Worm (Caenorhabditis elegans) whole organism, young adult: ENCODE data around the gene F23B12.1.

Experiments used
- B0261.1 ChIP-seq: sonication (generic microtip); optimal IDR thresholded peaks from 2 replicates; lab custom pipeline; 2016; ENCODE audit warnings: mild to moderate bottlenecking, missing genetic modification characterization, moderate library complexity, missing compliant biosample characterization
- F23B12.7 ChIP-seq: sonication (generic microtip); optimal IDR thresholded peaks from 2 replicates; lab custom pipeline; 2017; ENCODE audit warnings: missing genetic modification characterization, mild to moderate bottlenecking, missing compliant biosample characterization, antibody characterized with exemption, moderate library complexity; ENCODE audit not compliant: insufficient read depth
- egl-18 ChIP-seq: fragments of 200-800 bp; sonication (Bioruptor generic); IDR thresholded peaks from 2 replicates; pipeline ENCODE4 v1.3.6; 2022; ENCODE audit warnings: missing genetic modification reagents, missing genetic modification characterization, missing compliant biosample characterization
- hmg-20 ChIP-seq: fragments of 200-800 bp; sonication (Bioruptor generic); IDR thresholded peaks from 2 replicates; pipeline ENCODE4 v1.3.6; 2022; ENCODE audit warnings: missing genetic modification reagents, missing genetic modification characterization, missing compliant biosample characterization
- pha-4 ChIP-seq: fragments of 150-350 bp; sonication (generic microtip); optimal IDR thresholded peaks from 2 replicates; lab custom pipeline; 2014; ENCODE audit warnings: missing biosample characterization, missing genetic modification reagents, missing genetic modification characterization
- sdz-38 ChIP-seq: sonication (generic microtip); optimal IDR thresholded peaks from 2 replicates; lab custom pipeline; 2016; ENCODE audit warnings: missing genotype, missing genetic modification characterization, missing compliant biosample characterization

DNA sequence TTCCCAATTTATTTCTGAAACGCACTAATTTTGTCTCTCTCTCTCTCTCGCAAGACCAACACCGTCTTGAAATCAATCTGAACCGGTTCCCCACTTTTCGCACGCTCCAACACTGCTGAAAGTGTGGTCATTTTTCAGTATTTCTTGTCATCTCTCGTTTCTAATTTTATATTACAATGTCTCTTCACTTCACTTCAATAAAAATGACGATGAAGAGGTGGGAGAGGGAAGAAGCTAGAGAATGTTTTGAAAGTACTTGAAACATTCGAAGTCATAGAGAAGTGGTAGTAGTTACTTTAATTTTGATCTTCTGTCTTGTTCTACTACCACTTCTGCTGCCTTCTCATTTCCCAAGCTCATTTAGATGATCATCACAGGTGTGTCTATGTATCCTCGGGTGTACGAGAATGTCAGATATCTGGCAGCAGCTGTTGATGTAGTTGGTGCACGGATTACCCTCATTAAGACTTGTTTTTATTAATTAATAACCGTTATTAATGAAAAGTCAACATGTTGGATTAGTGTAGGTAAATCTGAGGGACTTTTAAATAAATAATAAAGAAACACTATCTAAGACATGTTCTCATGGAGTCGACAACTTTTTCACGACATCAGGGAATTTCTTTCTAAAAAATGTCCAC lies 9.3 kb downstream of the F23B12.1 start:
- TF ChIP-seq F23B12.7 (tag; lab: Kevin White, UChicago) (no peak), pha-4 (tag; lab: Kevin White, UChicago) (no peak), sdz-38 (tag; lab: Kevin White, UChicago) (no peak), egl-18 (no peak), B0261.1 (no peak), hmg-20 (GFP tag; lab: Robert Waterston, UW) (no peak)
